Worm (Caenorhabditis elegans) whole organism, L4 larva: ENCODE results near the gene cpn-2.
A peak's percentile ranks its signal among the peaks of the same experiment; 100 is the strongest.

Experiments
- D1046.2 ChIP-seq: fragments of 200-800 bp; sonication (Bioruptor generic); IDR thresholded peaks from 2 replicates; pipeline ENCODE4 v1.3.6; 2022; ENCODE audit warnings: missing genetic modification characterization, missing compliant biosample characterization
- F10B5.3 ChIP-seq: sonication (generic microtip); optimal IDR thresholded peaks from 2 replicates; lab custom pipeline; 2016; ENCODE audit warnings: mild to moderate bottlenecking, missing genetic modification characterization, missing compliant biosample characterization
- F44E2.7 ChIP-seq: fragments of 200-800 bp; sonication (Bioruptor generic); IDR thresholded peaks from 2 replicates; pipeline ENCODE4 v2.1.2; 2022; ENCODE audit warnings: missing genetic modification characterization, missing compliant biosample characterization
- Y105C5A.15 ChIP-seq: fragments of 200-800 bp; sonication (Bioruptor generic); IDR thresholded peaks from 2 replicates; pipeline ENCODE4 v1.3.6; 2022; ENCODE audit warnings: missing genetic modification characterization, missing compliant biosample characterization
- Y48G9A.11 ChIP-seq: fragments of 200-800 bp; sonication (Bioruptor generic); IDR thresholded peaks from 2 replicates; pipeline ENCODE4 v1.3.6; 2022; ENCODE audit warnings: missing genetic modification reagents, missing genetic modification characterization, missing compliant biosample characterization
- Y75B8A.6 ChIP-seq: fragments of 200-800 bp; sonication (Bioruptor generic); IDR thresholded peaks from 2 replicates; pipeline ENCODE4 v1.3.6; 2022; ENCODE audit warnings: missing genetic modification reagents, missing genetic modification characterization, missing compliant biosample characterization
- ZK337.2 ChIP-seq: fragments of 200-800 bp; sonication (Bioruptor generic); IDR thresholded peaks from 2 replicates; pipeline ENCODE4 v1.3.6; 2022; ENCODE audit warnings: missing genetic modification reagents, missing genetic modification characterization, missing compliant biosample characterization
- aha-1 ChIP-seq: fragments of 150-350 bp; peaks from one replicate; lab custom pipeline; 2014; ENCODE audit warnings: missing biosample characterization, missing genetic modification characterization
- aly-2 ChIP-seq: sonication (generic microtip); optimal IDR thresholded peaks from 2 replicates; lab custom pipeline; 2018; ENCODE audit warnings: missing biosample characterization, missing genetic modification characterization
- ama-1 ChIP-seq: fragments of 150-350 bp; optimal IDR thresholded peaks from 2 replicates; lab custom pipeline; 2014; ENCODE audit warnings: inconsistent platforms, mixed read lengths
- ceh-32 ChIP-seq: sonication (generic microtip); optimal IDR thresholded peaks from 2 replicates; lab custom pipeline; 2016; ENCODE audit warnings: mild to moderate bottlenecking, missing genetic modification characterization, missing compliant biosample characterization; ENCODE audit not compliant: poor library complexity
- ceh-44 ChIP-seq: fragments of 200-800 bp; sonication (Bioruptor generic); IDR thresholded peaks from 2 replicates; pipeline ENCODE4 v1.3.6; 2022; ENCODE audit warnings: missing genetic modification reagents, missing genetic modification characterization, missing compliant biosample characterization
- cey-2 ChIP-seq: sonication (generic microtip); optimal IDR thresholded peaks from 3 replicates; lab custom pipeline; 2017; ENCODE audit warnings: missing genetic modification characterization, mild to moderate bottlenecking, missing compliant biosample characterization, antibody characterized with exemption, borderline replicate concordance; ENCODE audit not compliant: insufficient read depth
- daf-8 ChIP-seq: fragments of 200-800 bp; sonication (Bioruptor generic); IDR thresholded peaks from 2 replicates; pipeline ENCODE4 v1.3.6; 2022; ENCODE audit warnings: missing genetic modification characterization, missing compliant biosample characterization
- dmd-6 ChIP-seq: fragments of 200-800 bp; sonication (Bioruptor generic); IDR thresholded peaks from 2 replicates; pipeline ENCODE4 v1.3.6; 2022; ENCODE audit warnings: missing genetic modification reagents, missing genetic modification characterization, missing compliant biosample characterization
- dve-1 ChIP-seq: sonication (generic microtip); optimal IDR thresholded peaks from 2 replicates; lab custom pipeline; 2017; ENCODE audit warnings: antibody characterized with exemption, mild to moderate bottlenecking, missing genetic modification characterization, missing compliant biosample characterization; ENCODE audit not compliant: insufficient read depth
- egl-27 ChIP-seq: sonication (generic microtip); optimal IDR thresholded peaks from 3 replicates; lab custom pipeline; 2017; ENCODE audit warnings: missing biosample characterization, missing genetic modification reagents, missing genetic modification characterization
- egl-43 ChIP-seq: fragments of 200-800 bp; sonication (Bioruptor generic); IDR thresholded peaks from 2 replicates; pipeline ENCODE4 v1.3.6; 2022; ENCODE audit warnings: missing genetic modification reagents, missing genetic modification characterization, missing compliant biosample characterization
- gei-8 ChIP-seq: fragments of 200-800 bp; sonication (Bioruptor generic); optimal IDR thresholded peaks from 2 replicates; lab custom pipeline; 2018; ENCODE audit warnings: mild to moderate bottlenecking, missing genetic modification characterization, missing compliant biosample characterization
- hlh-11 ChIP-seq: fragments of 200-800 bp; sonication (Bioruptor generic); optimal IDR thresholded peaks from 2 replicates; lab custom pipeline; 2018; ENCODE audit warnings: mild to moderate bottlenecking, missing genetic modification characterization, missing compliant biosample characterization
- hlh-30 ChIP-seq: sonication (generic microtip); optimal IDR thresholded peaks from 2 replicates; lab custom pipeline; 2017; ENCODE audit warnings: antibody characterized with exemption, mild to moderate bottlenecking, missing genetic modification characterization, missing compliant biosample characterization; ENCODE audit not compliant: insufficient read depth
- hmg-1.1 ChIP-seq: fragments of 200-800 bp; sonication (Bioruptor generic); IDR thresholded peaks from 2 replicates; pipeline ENCODE4 v1.3.6; 2022; ENCODE audit warnings: missing genetic modification reagents, missing genetic modification characterization, missing compliant biosample characterization
- lim-7 ChIP-seq: fragments of 200-800 bp; sonication (Bioruptor generic); IDR thresholded peaks from 2 replicates; pipeline ENCODE4 v1.3.6; 2022; ENCODE audit warnings: missing genetic modification characterization, missing compliant biosample characterization
- lin-13 ChIP-seq: fragments of 150-350 bp; optimal IDR thresholded peaks from 2 replicates; lab custom pipeline; 2014; ENCODE audit warnings: missing biosample characterization, missing genetic modification reagents, missing genetic modification characterization
- lin-39 ChIP-seq: fragments of 150-350 bp; optimal IDR thresholded peaks from 2 replicates; lab custom pipeline; 2014; ENCODE audit warnings: missing biosample characterization, missing genetic modification reagents, missing genetic modification characterization
- lir-3 ChIP-seq: sonication (generic microtip); optimal IDR thresholded peaks from 2 replicates; lab custom pipeline; 2016; ENCODE audit warnings: mild to moderate bottlenecking, missing genetic modification characterization, missing compliant biosample characterization
- mdl-1 ChIP-seq, 2 experiments: fragments of 150-350 bp in 1 of 2; sonication (generic microtip) in 1 of 2; optimal IDR thresholded peaks; 2 replicates each; lab custom pipeline; 2014 to 2017; ENCODE audit warnings: missing biosample characterization in 2 of 2, missing genetic modification characterization in 2 of 2
- mxl-3 ChIP-seq: fragments of 200-800 bp; sonication (Bioruptor generic); optimal IDR thresholded peaks from 2 replicates; lab custom pipeline; 2018; ENCODE audit warnings: mild to moderate bottlenecking, missing genetic modification characterization, missing compliant biosample characterization
- nhr-11 ChIP-seq: fragments of 150-350 bp; optimal IDR thresholded peaks from 2 replicates; lab custom pipeline; 2014; ENCODE audit warnings: missing biosample characterization, missing genetic modification characterization
- nhr-25 ChIP-seq: sonication (generic microtip); optimal IDR thresholded peaks from 2 replicates; lab custom pipeline; 2017; ENCODE audit warnings: missing genetic modification characterization, mild to moderate bottlenecking, missing compliant biosample characterization, antibody characterized with exemption, moderate library complexity, borderline replicate concordance; ENCODE audit not compliant: insufficient read depth
- nhr-28 ChIP-seq: fragments of 150-350 bp; optimal IDR thresholded peaks from 2 replicates; lab custom pipeline; 2014; ENCODE audit warnings: missing biosample characterization, missing genetic modification characterization
- nhr-41 ChIP-seq: fragments of 200-800 bp; sonication (Bioruptor generic); IDR thresholded peaks from 2 replicates; pipeline ENCODE4 v1.3.6; 2022; ENCODE audit warnings: missing genetic modification reagents, missing genetic modification characterization, missing compliant biosample characterization
- nhr-48 ChIP-seq: sonication (generic microtip); optimal IDR thresholded peaks from 2 replicates; lab custom pipeline; 2016; ENCODE audit warnings: mild to moderate bottlenecking, missing genetic modification characterization, missing compliant biosample characterization
- nhr-76 ChIP-seq: fragments of 150-350 bp; optimal IDR thresholded peaks from 2 replicates; lab custom pipeline; 2014; ENCODE audit warnings: missing biosample characterization, missing genetic modification characterization
- pha-4 ChIP-seq, 2 experiments: fragments of 150-350 bp in 1 of 2; fragments of 200-800 bp in 1 of 2; sonication (Bioruptor generic) in 1 of 2; IDR thresholded peaks in 1 of 2; optimal IDR thresholded peaks in 1 of 2; 2 replicates each; pipeline versions ENCODE4 v1.3.6 to Lab custom; 2014 to 2022; ENCODE audit warnings: missing genetic modification characterization in 2 of 2, missing genetic modification reagents in 2 of 2, missing biosample characterization in 1 of 2, missing compliant biosample characterization in 1 of 2
- php-3 ChIP-seq: fragments of 200-800 bp; sonication (Bioruptor generic); IDR thresholded peaks from 2 replicates; pipeline ENCODE4 v1.3.6; 2022; ENCODE audit warnings: missing genetic modification reagents, missing genetic modification characterization, missing compliant biosample characterization
- saeg-2 ChIP-seq: fragments of 200-800 bp; sonication (Bioruptor generic); IDR thresholded peaks from 2 replicates; pipeline ENCODE4 v1.3.6; 2022; ENCODE audit warnings: missing genetic modification reagents, missing genetic modification characterization, missing compliant biosample characterization
- set-16 ChIP-seq: fragments of 200-800 bp; sonication (Bioruptor generic); IDR thresholded peaks from 2 replicates; pipeline ENCODE4 v1.3.6; 2022; ENCODE audit warnings: missing genetic modification reagents, missing genetic modification characterization, missing compliant biosample characterization
- snpc-4 ChIP-seq: fragments of 150-350 bp; optimal IDR thresholded peaks from 2 replicates; lab custom pipeline; 2014; ENCODE audit warnings: missing biosample characterization, missing genetic modification characterization
- unc-62 ChIP-seq, 3 experiments: fragments of 150-350 bp in 1 of 3; sonication (generic microtip); optimal IDR thresholded peaks in 2 of 3; peaks in 1 of 3; 1 replicate in 1 of 3; 2 replicates in 2 of 3; lab custom pipeline; 2014 to 2017; ENCODE audit warnings: missing biosample characterization in 3 of 3, missing genetic modification characterization in 3 of 3, missing genetic modification reagents in 3 of 3, missing genotype in 1 of 3

Gene cpn-2

ce11 chrII:296911-297440 is 40.6 kb upstream of the cpn-2 start, which contains the start of the genes clec-117 and B0432.1:
clec-117 (minus strand) TSS chrII:297011.
B0432.1 (plus strand) TSS chrII:297390.
- TF ChIP-seq ama-1 (lab: Kevin White, UChicago) (no peak), daf-8 (GFP tag; lab: Robert Waterston, UW) (no peak), nhr-41 (no peak), D1046.2 (GFP tag; lab: Robert Waterston, UW) (no peak), nhr-28 (tag; lab: Kevin White, UChicago) (no peak), Y105C5A.15 (GFP tag; lab: Robert Waterston, UW) (no peak), nhr-76 (tag; lab: Kevin White, UChicago) (no peak), pha-4 (GFP tag; IDR thresholded peaks at IDR 0.05; lab: Robert Waterston, UW) (no peak), pha-4 (tag; optimal IDR thresholded peaks at IDR 0.05; lab: Kevin White, UChicago) (no peak), ceh-32 (tag; lab: Kevin White, UChicago) (no peak), F10B5.3 (tag; lab: Kevin White, UChicago) (no peak), egl-27 (no peak)

DNA sequence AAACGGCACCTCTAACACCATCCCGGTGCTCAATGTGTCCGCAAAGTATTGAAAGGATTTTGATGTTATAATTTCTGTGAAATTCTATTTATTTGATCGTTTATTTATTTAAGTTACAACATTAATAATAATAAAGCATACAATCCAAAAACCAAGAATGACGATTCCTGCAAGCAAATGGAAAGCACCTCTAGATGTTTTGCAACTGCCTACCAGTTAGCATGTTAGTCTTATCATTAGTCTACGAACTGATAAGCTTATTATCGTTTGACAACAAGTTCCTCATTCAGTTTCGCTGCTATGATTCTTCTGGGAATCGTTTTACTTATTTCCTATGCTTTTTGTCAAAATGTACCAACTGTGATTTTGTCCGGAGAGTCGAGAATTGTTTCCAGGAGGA is 37.9 kb upstream of the cpn-2 start, which contains the start of gene K01A2.6:
Gene K01A2.6 (plus strand): TSS at position 301 of the 400 bp plus-strand sequence.
- TF ChIP-seq aly-2 (no peak), unc-62 (GFP tag; optimal IDR thresholded peaks at IDR 0.05 in 1 of 2; lab: Kevin White, UChicago) (peak in 1 of 2 experiments; percentile 14), unc-62 (tag; optimal IDR thresholded peaks at IDR 0.05; lab: Kevin White, UChicago) (no peak), snpc-4 (no peak), Y48G9A.11 (GFP tag; lab: Robert Waterston, UW) (no peak), saeg-2 (GFP tag; lab: Robert Waterston, UW) (no peak)
- TF ChIP-seq, all 104 proteins: peak for 1

DNA sequence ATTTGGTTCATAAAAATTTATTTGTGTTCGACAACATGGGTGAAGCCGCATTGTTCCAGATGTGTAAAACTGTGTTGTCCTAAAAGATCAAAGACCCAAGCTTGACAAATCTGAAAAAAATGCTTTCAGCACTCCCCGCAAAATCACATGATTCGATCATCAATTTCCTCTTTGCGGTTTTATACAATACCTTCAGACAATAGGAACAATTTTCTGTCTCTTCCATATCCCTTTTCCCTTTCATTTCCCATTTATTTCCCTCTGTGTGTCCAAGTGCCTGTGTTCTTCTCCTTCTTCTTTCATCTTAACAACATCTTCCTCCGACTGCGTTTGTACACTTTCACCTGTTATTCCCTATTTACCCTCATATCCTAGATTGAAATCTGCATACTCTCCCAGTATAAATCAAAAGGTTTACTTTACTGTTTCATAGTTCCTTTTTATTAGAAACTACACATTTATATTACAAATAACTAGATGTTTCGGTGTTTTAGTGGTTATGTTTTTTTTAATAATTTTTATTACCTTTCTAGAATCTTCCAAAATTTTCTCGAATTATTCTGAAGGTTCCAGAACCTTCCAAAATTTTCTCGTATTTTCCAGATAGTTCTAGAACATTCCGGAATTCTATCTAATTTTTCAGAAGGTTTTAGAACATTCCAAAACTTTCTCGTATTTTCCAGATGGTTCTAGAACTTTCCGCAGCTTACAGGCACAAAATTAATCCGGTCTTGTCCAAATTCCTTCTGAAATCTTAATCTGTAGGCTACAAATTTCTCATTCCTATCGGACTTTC is 36.4 kb upstream of the cpn-2 start, which contains the start of gene K01A2.5:
Gene K01A2.5 (plus strand): TSS at position 297 of the 796 bp plus-strand sequence.
- TF ChIP-seq egl-43 = no peak
- TF ChIP-seq ZK337.2 (GFP tag; lab: Robert Waterston, UW) = no peak
- peak; percentile 10 for TF ChIP-seq nhr-48 (tag; lab: Kevin White, UChicago)
- TF ChIP-seq unc-62 (GFP tag; optimal IDR thresholded peaks at IDR 0.05 in 1 of 2; lab: Kevin White, UChicago) = peak in 1 of 2 experiments; percentile 96
- TF ChIP-seq unc-62 (tag; optimal IDR thresholded peaks at IDR 0.05; lab: Kevin White, UChicago) = no peak
- peak; percentile 35 for TF ChIP-seq mxl-3
- TF ChIP-seq dve-1 (tag; lab: Kevin White, UChicago) = no peak
- TF ChIP-seq nhr-11 (tag; lab: Kevin White, UChicago) = no peak
- peak; percentile 57 for TF ChIP-seq nhr-25
- TF ChIP-seq hlh-30 (tag; lab: Kevin White, UChicago) = peak; percentile 58
- TF ChIP-seq lim-7 (GFP tag; lab: Robert Waterston, UW) = no peak
- peak; percentile 34 for TF ChIP-seq hlh-11 (tag; lab: Kevin White, UChicago)
- TF ChIP-seq nhr-28 (tag; lab: Kevin White, UChicago) = peak; percentile 66
- peak in 1 of 2 experiments; percentile 23 for TF ChIP-seq mdl-1 (tag; optimal IDR thresholded peaks at IDR 0.05; lab: Kevin White, UChicago)
- TF ChIP-seq cey-2 = peak; percentile 31

ce11 chrII:303927-304711 is 33.5 kb upstream of the cpn-2 start:
- TF ChIP-seq php-3 (GFP tag; lab: Robert Waterston, UW) (no peak), hmg-1.1 (GFP tag; lab: Robert Waterston, UW) (no peak), lin-13 (no peak), set-16 (peak; percentile 83), lin-39 (tag; lab: Kevin White, UChicago) (no peak), Y48G9A.11 (GFP tag; lab: Robert Waterston, UW) (no peak), lir-3 (tag; lab: Kevin White, UChicago) (no peak), aha-1 (tag; lab: Kevin White, UChicago) (peak; percentile 92), ceh-44 (GFP tag; lab: Robert Waterston, UW) (no peak), snpc-4 (no peak), dmd-6 (GFP tag; lab: Robert Waterston, UW) (no peak), F44E2.7 (GFP tag; lab: Robert Waterston, UW) (no peak), gei-8 (no peak), Y75B8A.6 (GFP tag; lab: Robert Waterston, UW) (no peak), ceh-32 (tag; lab: Kevin White, UChicago) (no peak), cey-2 (no peak)
